Fruit fly (Drosophila melanogaster) whole organism, pupa: ENCODE data around the gene TotB.

ENCODE experiments used
- CG10348 ChIP-seq: fragments of 200-800 bp; sonication (Bioruptor generic); IDR thresholded peaks from 2 replicates; pipeline ENCODE4 v1.3.6; 2022; ENCODE audit warnings: missing biosample characterization, missing genetic modification characterization
- CG12605 ChIP-seq: fragments of 200-800 bp; sonication (Bioruptor generic); IDR thresholded peaks from 2 replicates; pipeline ENCODE4 v1.3.6; 2022; ENCODE audit warnings: missing biosample characterization, missing genetic modification characterization
- CG13204 ChIP-seq: fragments of 200-800 bp; sonication (Bioruptor generic); optimal IDR thresholded peaks from 2 replicates; lab custom pipeline; 2018; ENCODE audit warnings: missing biosample characterization, mild to moderate bottlenecking, missing genetic modification characterization, moderate library complexity
- CG14655 ChIP-seq: fragments of 200-800 bp; sonication (Bioruptor generic); optimal IDR thresholded peaks from 3 replicates; lab custom pipeline; 2017; ENCODE audit warnings: mild to moderate bottlenecking, missing biosample characterization, missing genetic modification reagents, missing genetic modification characterization
- CG15710 ChIP-seq: fragments of 200-800 bp; sonication (Bioruptor generic); optimal IDR thresholded peaks from 2 replicates; lab custom pipeline; 2018; ENCODE audit warnings: missing biosample characterization, mild to moderate bottlenecking, missing genetic modification characterization, moderate library complexity
- CG17806 ChIP-seq: fragments of 200-800 bp; sonication (Bioruptor generic); optimal IDR thresholded peaks from 2 replicates; lab custom pipeline; 2018; ENCODE audit warnings: missing biosample characterization, mild to moderate bottlenecking, missing genetic modification characterization, moderate library complexity
- CG32121 ChIP-seq: fragments of 200-800 bp; sonication (Bioruptor generic); IDR thresholded peaks from 2 replicates; pipeline ENCODE4 v1.3.6; 2022; ENCODE audit warnings: missing biosample characterization, missing genetic modification characterization
- CG34367 ChIP-seq: fragments of 200-800 bp; sonication (Bioruptor generic); optimal IDR thresholded peaks from 2 replicates; lab custom pipeline; 2018; ENCODE audit warnings: missing biosample characterization, mild to moderate bottlenecking, missing genetic modification characterization
- CG4496 ChIP-seq: fragments of 200-800 bp; sonication (Bioruptor generic); IDR thresholded peaks from 3 replicates; pipeline ENCODE4 v1.3.6; 2022; ENCODE audit warnings: missing biosample characterization, missing genetic modification characterization
- CG8159 ChIP-seq: fragments of 200-800 bp; sonication (Bioruptor generic); optimal IDR thresholded peaks from 3 replicates; lab custom pipeline; 2018; ENCODE audit warnings: missing biosample characterization, mild to moderate bottlenecking, missing genetic modification characterization, moderate library complexity
- CG8301 ChIP-seq: fragments of 200-800 bp; sonication (Bioruptor generic); optimal IDR thresholded peaks from 2 replicates; lab custom pipeline; 2018; ENCODE audit warnings: missing biosample characterization, mild to moderate bottlenecking, missing genetic modification characterization
- CG9948 ChIP-seq: fragments of 200-800 bp; sonication (Bioruptor generic); optimal IDR thresholded peaks from 2 replicates; lab custom pipeline; 2018; ENCODE audit warnings: missing biosample characterization, mild to moderate bottlenecking, missing genetic modification characterization, moderate library complexity
- D1 ChIP-seq: fragments of 200-800 bp; sonication (Bioruptor generic); optimal IDR thresholded peaks from 2 replicates; lab custom pipeline; 2018; ENCODE audit warnings: missing biosample characterization, mild to moderate bottlenecking, missing genetic modification characterization, moderate library complexity
- EcR ChIP-seq: fragments of 200-800 bp; sonication (Bioruptor generic); optimal IDR thresholded peaks from 3 replicates; lab custom pipeline; 2019; ENCODE audit warnings: missing biosample characterization, missing genetic modification characterization, mild to moderate bottlenecking, moderate library complexity, missing genetic modification reagents
- Ets98B ChIP-seq: fragments of 200-800 bp; sonication (Bioruptor generic); IDR thresholded peaks from 2 replicates; pipeline ENCODE4 v1.3.6; 2022; ENCODE audit warnings: missing biosample characterization, missing genetic modification characterization
- Pif1A ChIP-seq: fragments of 200-800 bp; sonication (Bioruptor generic); optimal IDR thresholded peaks from 3 replicates; lab custom pipeline; 2016; ENCODE audit warnings: missing biosample characterization, missing genetic modification characterization
- Pif1B ChIP-seq: fragments of 200-800 bp; sonication (Bioruptor generic); optimal IDR thresholded peaks from 3 replicates; lab custom pipeline; 2016; ENCODE audit warnings: missing biosample characterization, missing genetic modification characterization
- Snoo ChIP-seq: fragments of 200-800 bp; sonication (Bioruptor generic); optimal IDR thresholded peaks from 3 replicates; lab custom pipeline; 2017; ENCODE audit warnings: missing biosample characterization, mild to moderate bottlenecking, missing genetic modification characterization, inconsistent platforms
- fd96Ca ChIP-seq: fragments of 200-800 bp; sonication (Bioruptor generic); IDR thresholded peaks from 3 replicates; pipeline ENCODE4 v1.3.6; 2022; ENCODE audit warnings: missing biosample characterization, missing genetic modification characterization
- gl ChIP-seq: fragments of 200-800 bp; sonication (Bioruptor generic); optimal IDR thresholded peaks from 2 replicates; lab custom pipeline; 2018; ENCODE audit warnings: missing biosample characterization, mild to moderate bottlenecking, missing genetic modification characterization
- rn ChIP-seq: fragments of 200-800 bp; sonication (Bioruptor generic); IDR thresholded peaks from 2 replicates; pipeline ENCODE4 v1.3.6; 2022; ENCODE audit warnings: missing biosample characterization, missing genetic modification characterization

The TotB gene

dm6 chr3R:20850395-20851039, 23.2 kb upstream of the TotB start, which contains the start of gene RpS30:
Gene RpS30, plus strand, starts transcription at chr3R:20850516.
- TF ChIP-seq Snoo (peak; percentile 24), Pif1B (no peak), CG34367 (no peak), Pif1A (GFP tag; lab: Kevin White, UChicago) (no peak)
- TF ChIP-seq, all 21 proteins: peak for 1

- TF ChIP-seq CG32121, result no peak
- no peak for TF ChIP-seq Pif1B
- no peak for TF ChIP-seq Ets98B
- no peak for TF ChIP-seq CG4496 (GFP tag; lab: Robert Waterston, UW)
- no peak for TF ChIP-seq CG12605 (GFP tag; lab: Robert Waterston, UW)
- TF ChIP-seq EcR (GFP tag; lab: Kevin White, UChicago), result no peak
- TF ChIP-seq CG10348 (GFP tag; lab: Robert Waterston, UW), result no peak
- no peak for TF ChIP-seq CG34367
- no peak for TF ChIP-seq Pif1A (GFP tag; lab: Kevin White, UChicago)
- no peak for TF ChIP-seq CG17806 (tag; lab: Kevin White, UChicago)
- TF ChIP-seq CG14655, result no peak
- TF ChIP-seq CG8159 (tag; lab: Kevin White, UChicago), result no peak
- TF ChIP-seq CG15710 (tag; lab: Kevin White, UChicago), result no peak
- TF ChIP-seq D1 (tag; lab: Kevin White, UChicago), result no peak
- no peak for TF ChIP-seq CG9948 (tag; lab: Kevin White, UChicago)
- no peak for TF ChIP-seq fd96Ca (GFP tag; lab: Robert Waterston, UW)
- no peak for TF ChIP-seq Snoo
- TF ChIP-seq gl (tag; lab: Kevin White, UChicago), result no peak
- no peak for TF ChIP-seq rn (GFP tag; lab: Robert Waterston, UW)
- no peak for TF ChIP-seq CG8301 (tag; lab: Kevin White, UChicago)
- TF ChIP-seq, all 21 proteins: peak for 0
Measured at dm6 chr3R:20859845-20860244, 13.9 kb upstream of the TotB start, which contains the start of gene Ir93a. Gene Ir93a, minus strand, starts transcription at chr3R:20859945.

dm6 chr3R:20866204-20866603, 7.5 kb upstream of the TotB start, which contains the start of gene KaiR1D:
Gene KaiR1D, minus strand, starts transcription at chr3R:20866231.
- TF ChIP-seq Snoo, result no peak
- TF ChIP-seq CG13204 (GFP tag; lab: Kevin White, UChicago), result no peak
- TF ChIP-seq CG12605 (GFP tag; lab: Robert Waterston, UW), result no peak
- no peak for TF ChIP-seq gl (tag; lab: Kevin White, UChicago)
- TF ChIP-seq CG15710 (tag; lab: Kevin White, UChicago), result no peak
- no peak for TF ChIP-seq CG8301 (tag; lab: Kevin White, UChicago)
- no peak for TF ChIP-seq CG10348 (GFP tag; lab: Robert Waterston, UW)
- no peak for TF ChIP-seq Ets98B
- no peak for TF ChIP-seq fd96Ca (GFP tag; lab: Robert Waterston, UW)
- TF ChIP-seq CG14655, result no peak
- TF ChIP-seq CG8159 (tag; lab: Kevin White, UChicago), result no peak
- no peak for TF ChIP-seq CG34367
- TF ChIP-seq EcR (GFP tag; lab: Kevin White, UChicago), result no peak
- no peak for TF ChIP-seq CG32121

- TF ChIP-seq CG4496 (GFP tag; lab: Robert Waterston, UW) (no peak), CG9948 (tag; lab: Kevin White, UChicago) (no peak), EcR (GFP tag; lab: Kevin White, UChicago) (no peak), Pif1B (no peak), CG32121 (no peak), CG8159 (tag; lab: Kevin White, UChicago) (no peak), fd96Ca (GFP tag; lab: Robert Waterston, UW) (no peak), D1 (tag; lab: Kevin White, UChicago) (no peak), Snoo (no peak), rn (GFP tag; lab: Robert Waterston, UW) (no peak), CG14655 (no peak), CG8301 (tag; lab: Kevin White, UChicago) (no peak), Pif1A (GFP tag; lab: Kevin White, UChicago) (no peak), CG17806 (tag; lab: Kevin White, UChicago) (no peak), CG12605 (GFP tag; lab: Robert Waterston, UW) (no peak), CG13204 (GFP tag; lab: Kevin White, UChicago) (no peak)
Measured at dm6 chr3R:20870736-20871135, 3.0 kb upstream of the TotB start, which contains the start of gene TotA. Gene TotA, plus strand, starts transcription at chr3R:20871036.

- TF ChIP-seq fd96Ca (GFP tag; lab: Robert Waterston, UW) (no peak), D1 (tag; lab: Kevin White, UChicago) (no peak), Snoo (no peak), CG15710 (tag; lab: Kevin White, UChicago) (no peak), Ets98B (no peak), CG14655 (no peak), CG4496 (GFP tag; lab: Robert Waterston, UW) (no peak), CG17806 (tag; lab: Kevin White, UChicago) (no peak), CG8159 (tag; lab: Kevin White, UChicago) (no peak), CG12605 (GFP tag; lab: Robert Waterston, UW) (no peak), CG8301 (tag; lab: Kevin White, UChicago) (no peak), CG9948 (tag; lab: Kevin White, UChicago) (no peak), CG10348 (GFP tag; lab: Robert Waterston, UW) (no peak), rn (GFP tag; lab: Robert Waterston, UW) (no peak), CG32121 (no peak), Pif1A (GFP tag; lab: Kevin White, UChicago) (no peak)
- TF ChIP-seq, all 21 proteins: peak for 0
Measured at dm6 chr3R:20872688-20873087, 1.1 kb upstream of the TotB start, which contains the start of gene TotC. Gene TotC, plus strand, starts transcription at chr3R:20872988.

- TF ChIP-seq D1 (tag; lab: Kevin White, UChicago) (no peak), Ets98B (no peak), CG17806 (tag; lab: Kevin White, UChicago) (no peak)
Measured at dm6 chr3R:20876680-20877079, 2.9 kb downstream of the TotB start.
